Worm (Caenorhabditis elegans): ENCODE results near the gene nhr-65.

DNA sequence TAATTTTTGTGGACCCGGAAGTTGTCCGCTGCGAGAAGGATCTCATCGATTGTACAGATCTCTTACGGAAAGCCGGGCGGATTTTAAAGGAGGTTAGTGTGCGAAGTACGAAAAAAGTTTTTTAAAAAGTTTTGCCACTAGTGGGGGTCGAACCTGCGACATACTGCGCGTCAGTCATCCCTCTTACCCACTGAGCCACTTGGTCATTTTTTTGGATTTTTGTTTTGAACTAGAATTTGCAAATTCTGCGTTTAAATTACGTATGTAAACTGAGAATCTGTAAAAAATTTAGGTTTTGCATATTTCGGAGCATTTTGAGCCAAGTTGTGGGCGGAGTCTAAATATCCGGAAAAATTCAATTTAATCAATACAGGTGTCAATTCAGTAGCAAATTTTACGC lies 9.5 kb downstream of the nhr-65 start:
- TF ChIP-seq ref-1 (GFP tag; conservative IDR thresholded peaks at IDR 0.05) (no peak), ztf-23 (GFP tag; IDR thresholded peaks at IDR 0.05) (no peak), klf-2 (GFP tag; conservative IDR thresholded peaks at IDR 0.05) (no peak)

All from whole organism, midembryonic.